Fruit fly (Drosophila melanogaster) whole organism, prepupa: ENCODE data around the gene BthD.

ENCODE experiments used
- CG10631 ChIP-seq: fragments of 200-800 bp; sonication (Bioruptor generic); optimal IDR thresholded peaks from 2 replicates; lab custom pipeline; 2016; ENCODE audit warnings: missing biosample characterization, missing genetic modification characterization
- CG11902 ChIP-seq: fragments of 200-800 bp; sonication (Bioruptor generic); optimal IDR thresholded peaks from 3 replicates; lab custom pipeline; 2016; ENCODE audit warnings: missing biosample characterization, missing genetic modification characterization
- CG15336 ChIP-seq: fragments of 200-800 bp; sonication (Bioruptor generic); IDR thresholded peaks from 2 replicates; pipeline ENCODE4 v1.3.6; 2022; ENCODE audit warnings: missing biosample characterization, missing genetic modification characterization
- CG1621 ChIP-seq: fragments of 200-800 bp; sonication (Bioruptor generic); optimal IDR thresholded peaks from 3 replicates; lab custom pipeline; 2018; ENCODE audit warnings: missing biosample characterization, mild to moderate bottlenecking, missing genetic modification characterization
- CG16779 ChIP-seq: fragments of 200-800 bp; sonication (Bioruptor generic); optimal IDR thresholded peaks from 3 replicates; lab custom pipeline; 2017; ENCODE audit warnings: missing biosample characterization, mild to moderate bottlenecking, missing genetic modification characterization
- CG31627 ChIP-seq: fragments of 200-800 bp; sonication (Bioruptor generic); optimal IDR thresholded peaks from 3 replicates; lab custom pipeline; 2016; ENCODE audit warnings: missing biosample characterization, missing genetic modification characterization
- CG34406 ChIP-seq: fragments of 200-800 bp; sonication (Bioruptor generic); optimal IDR thresholded peaks from 3 replicates; lab custom pipeline; 2016; ENCODE audit warnings: missing biosample characterization, missing genetic modification characterization
- CG3919 ChIP-seq: fragments of 200-800 bp; sonication (Bioruptor generic); optimal IDR thresholded peaks from 3 replicates; lab custom pipeline; 2016; ENCODE audit warnings: missing biosample characterization, missing genetic modification characterization
- CG4318 ChIP-seq: fragments of 200-800 bp; sonication (Bioruptor generic); optimal IDR thresholded peaks from 3 replicates; lab custom pipeline; 2017; ENCODE audit warnings: missing biosample characterization, mild to moderate bottlenecking, missing genetic modification characterization
- CG6163 ChIP-seq: fragments of 200-800 bp; sonication (Bioruptor generic); IDR thresholded peaks from 3 replicates; pipeline ENCODE4 v1.3.6; 2022; ENCODE audit warnings: missing biosample characterization, missing genetic modification characterization
- CG6792 ChIP-seq: fragments of 200-800 bp; sonication (Bioruptor generic); optimal IDR thresholded peaks from 3 replicates; lab custom pipeline; 2016; ENCODE audit warnings: missing biosample characterization, missing genetic modification characterization
- CG6808 ChIP-seq: fragments of 200-800 bp; sonication (Bioruptor generic); optimal IDR thresholded peaks from 3 replicates; lab custom pipeline; 2017; ENCODE audit warnings: missing biosample characterization, missing genetic modification characterization, mild to moderate bottlenecking, moderate library complexity, missing genetic modification reagents
- CG6854 ChIP-seq: fragments of 200-800 bp; sonication (Bioruptor generic); optimal IDR thresholded peaks from 2 replicates; lab custom pipeline; 2017; ENCODE audit warnings: missing biosample characterization, mild to moderate bottlenecking, missing genetic modification characterization
- CG7368 ChIP-seq: fragments of 200-800 bp; sonication (Bioruptor generic); optimal IDR thresholded peaks from 3 replicates; lab custom pipeline; 2016; ENCODE audit warnings: missing biosample characterization, missing genetic modification characterization
- CG8319 ChIP-seq: fragments of 200-800 bp; sonication (Bioruptor generic); optimal IDR thresholded peaks from 3 replicates; lab custom pipeline; 2016; ENCODE audit warnings: missing biosample characterization, missing genetic modification characterization
- Eip75B ChIP-seq: fragments of 200-800 bp; sonication (Bioruptor generic); optimal IDR thresholded peaks from 3 replicates; lab custom pipeline; 2016; ENCODE audit warnings: missing biosample characterization, missing genetic modification characterization
- Eip78C ChIP-seq: fragments of 200-800 bp; sonication (Bioruptor generic); peaks from one replicate; lab custom pipeline; 2016; ENCODE audit warnings: missing biosample characterization, missing genetic modification characterization
- Eip93F ChIP-seq: fragments of 200-800 bp; sonication (Bioruptor generic); optimal IDR thresholded peaks from 2 replicates; lab custom pipeline; 2016; ENCODE audit warnings: missing biosample characterization, mild to moderate bottlenecking, missing genetic modification characterization
- Ets96B ChIP-seq: fragments of 200-800 bp; optimal IDR thresholded peaks from 2 replicates; lab custom pipeline; 2019; ENCODE audit warnings: missing biosample characterization, mild to moderate bottlenecking, missing genetic modification characterization, moderate library complexity
- Gug ChIP-seq: fragments of 200-800 bp; sonication (Bioruptor generic); IDR thresholded peaks from 2 replicates; pipeline ENCODE4 v1.3.6; 2022; ENCODE audit warnings: missing biosample characterization, missing genetic modification characterization
- Hr38 ChIP-seq: sonication (Bioruptor generic); optimal IDR thresholded peaks from 2 replicates; lab custom pipeline; 2016; ENCODE audit warnings: missing biosample characterization, missing genetic modification characterization
- Hr39 ChIP-seq: fragments of 200-800 bp; sonication (Bioruptor generic); optimal IDR thresholded peaks from 2 replicates; lab custom pipeline; 2016; ENCODE audit warnings: missing biosample characterization, missing genetic modification characterization
- Hr4 ChIP-seq: fragments of 200-800 bp; sonication (Bioruptor generic); optimal IDR thresholded peaks from 3 replicates; lab custom pipeline; 2016; ENCODE audit warnings: missing biosample characterization, missing genetic modification characterization
- Lpt ChIP-seq: fragments of 200-800 bp; sonication (Bioruptor generic); optimal IDR thresholded peaks from 3 replicates; lab custom pipeline; 2016; ENCODE audit warnings: missing biosample characterization, missing genetic modification characterization
- Met ChIP-seq: fragments of 200-800 bp; sonication (Bioruptor generic); optimal IDR thresholded peaks from 3 replicates; lab custom pipeline; 2016; ENCODE audit warnings: missing biosample characterization, missing genetic modification characterization
- OdsH ChIP-seq: fragments of 200-800 bp; sonication (Bioruptor generic); optimal IDR thresholded peaks from 3 replicates; lab custom pipeline; 2016; ENCODE audit warnings: missing biosample characterization, missing genetic modification characterization
- Smox ChIP-seq: fragments of 200-800 bp; sonication (Bioruptor generic); optimal IDR thresholded peaks from 3 replicates; lab custom pipeline; 2016; ENCODE audit warnings: missing biosample characterization, missing genetic modification characterization
- Sox102F ChIP-seq: fragments of 200-800 bp; sonication (Bioruptor generic); optimal IDR thresholded peaks from 2 replicates; lab custom pipeline; 2016; ENCODE audit warnings: missing biosample characterization, mild to moderate bottlenecking, missing genetic modification characterization
- Sox14 ChIP-seq: fragments of 200-800 bp; sonication (Bioruptor generic); optimal IDR thresholded peaks from 3 replicates; lab custom pipeline; 2016; ENCODE audit warnings: missing biosample characterization, missing genetic modification characterization
- Sox15 ChIP-seq: fragments of 200-800 bp; sonication (Bioruptor generic); optimal IDR thresholded peaks from 3 replicates; lab custom pipeline; 2016; ENCODE audit warnings: missing biosample characterization, missing genetic modification characterization
- achi ChIP-seq: fragments of 200-800 bp; sonication (Bioruptor generic); optimal IDR thresholded peaks from 3 replicates; lab custom pipeline; 2016; ENCODE audit warnings: missing biosample characterization, missing genetic modification characterization
- cyc ChIP-seq: fragments of 200-800 bp; sonication (Bioruptor generic); optimal IDR thresholded peaks from 3 replicates; lab custom pipeline; 2016; ENCODE audit warnings: missing biosample characterization, missing genetic modification characterization
- dac ChIP-seq: fragments of 200-800 bp; sonication (Bioruptor generic); optimal IDR thresholded peaks from 2 replicates; lab custom pipeline; 2017; ENCODE audit warnings: missing biosample characterization, mild to moderate bottlenecking, missing genetic modification characterization
- dsx ChIP-seq: fragments of 200-800 bp; optimal IDR thresholded peaks from 3 replicates; lab custom pipeline; 2019; ENCODE audit warnings: missing biosample characterization, mild to moderate bottlenecking, missing genetic modification characterization, moderate library complexity; ENCODE audit not compliant: poor library complexity, severe bottlenecking
- eg ChIP-seq: fragments of 200-800 bp; sonication (Bioruptor generic); IDR thresholded peaks from 3 replicates; pipeline ENCODE4 v1.3.6; 2022; ENCODE audit warnings: missing biosample characterization, missing genetic modification characterization
- fd59A ChIP-seq: fragments of 200-800 bp; sonication (Bioruptor generic); optimal IDR thresholded peaks from 2 replicates; lab custom pipeline; 2017; ENCODE audit warnings: missing biosample characterization, mild to moderate bottlenecking, missing genetic modification characterization, missing genetic modification reagents
- fd85E ChIP-seq: fragments of 200-800 bp; sonication (Bioruptor generic); optimal IDR thresholded peaks from 3 replicates; lab custom pipeline; 2016; ENCODE audit warnings: missing biosample characterization, missing genetic modification characterization
- fkh ChIP-seq: fragments of 200-800 bp; sonication (Bioruptor generic); optimal IDR thresholded peaks from 3 replicates; lab custom pipeline; 2017; ENCODE audit warnings: missing biosample characterization, mild to moderate bottlenecking, missing genetic modification characterization, moderate library complexity
- lz ChIP-seq: fragments of 200-800 bp; sonication (Bioruptor generic); optimal IDR thresholded peaks from 3 replicates; lab custom pipeline; 2016; ENCODE audit warnings: missing biosample characterization, missing genetic modification characterization
- net ChIP-seq: fragments of 200-800 bp; sonication (Bioruptor generic); optimal IDR thresholded peaks from 3 replicates; lab custom pipeline; 2016; ENCODE audit warnings: missing biosample characterization, missing genetic modification characterization
- pdm3 ChIP-seq: fragments of 200-800 bp; sonication (Bioruptor generic); optimal IDR thresholded peaks from 3 replicates; lab custom pipeline; 2016; ENCODE audit warnings: missing biosample characterization, missing genetic modification characterization
- spab ChIP-seq: fragments of 200-800 bp; sonication (Bioruptor generic); optimal IDR thresholded peaks from 2 replicates; lab custom pipeline; 2017; ENCODE audit warnings: missing biosample characterization, mild to moderate bottlenecking, missing genetic modification characterization, missing genetic modification reagents
- svp ChIP-seq: fragments of 200-800 bp; sonication (Bioruptor generic); peaks from one replicate; lab custom pipeline; 2016; ENCODE audit warnings: missing biosample characterization, missing genetic modification characterization
- vri ChIP-seq: fragments of 200-800 bp; sonication (Bioruptor generic); optimal IDR thresholded peaks from 3 replicates; lab custom pipeline; 2016; ENCODE audit warnings: missing biosample characterization, mild to moderate bottlenecking, missing genetic modification characterization

The BthD gene

DNA sequence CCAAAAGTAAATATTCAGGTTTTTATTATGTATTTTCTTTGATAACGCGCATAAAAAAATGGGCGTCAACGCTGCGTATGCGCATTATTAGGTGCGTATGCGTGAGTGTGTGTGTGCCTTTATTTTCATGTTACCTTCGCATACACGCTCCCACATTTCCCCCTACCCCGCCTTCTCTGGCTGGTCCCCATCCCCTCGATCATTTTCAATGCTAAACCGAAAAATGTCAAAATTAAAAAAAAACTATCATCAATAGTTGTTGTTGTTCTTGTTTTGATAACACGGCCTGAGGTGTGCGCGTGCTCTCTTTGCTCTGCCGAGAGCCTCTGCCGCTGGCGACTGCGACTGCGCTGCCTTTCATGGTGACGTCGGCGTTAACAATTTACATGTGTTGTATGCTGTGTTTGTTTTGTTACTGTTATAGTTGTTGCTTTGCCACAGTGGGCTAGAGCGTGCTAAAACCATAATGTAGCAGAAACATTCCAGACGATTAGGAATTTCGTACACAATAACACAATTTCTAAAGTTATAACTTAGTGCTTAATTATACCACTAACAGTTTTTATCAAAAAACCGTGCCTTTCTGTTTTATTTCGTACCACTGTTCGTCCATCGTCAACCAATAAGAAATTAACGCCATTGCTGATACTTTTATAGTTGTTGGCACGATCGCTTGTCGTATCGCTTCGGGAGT lies 28.2 kb downstream of the BthD start (continued):
- TF ChIP-seq CG6854 (GFP tag; lab: Kevin White, UChicago) (peak; percentile 86), CG8319 (peak; percentile 97), dac (peak; percentile 98), dsx (GFP tag; lab: Kevin White, UChicago) (peak; percentile 96), OdsH (GFP tag; lab: Kevin White, UChicago) (peak; percentile 98), CG11902 (GFP tag; lab: Kevin White, UChicago) (peak; percentile 96), CG15336 (GFP tag; lab: Robert Waterston, UW) (peak; percentile 99), fkh (GFP tag; lab: Kevin White, UChicago) (peak; percentile 98), Hr38 (peak; percentile 92), Sox102F (GFP tag; lab: Kevin White, UChicago) (peak; percentile 96), Hr39 (GFP tag; lab: Kevin White, UChicago) (peak; percentile 95), CG6808 (GFP tag; lab: Kevin White, UChicago) (peak; percentile 94), svp (GFP tag; lab: Kevin White, UChicago) (peak; percentile 98), eg (GFP tag; lab: Robert Waterston, UW) (peak; percentile 99)

DNA sequence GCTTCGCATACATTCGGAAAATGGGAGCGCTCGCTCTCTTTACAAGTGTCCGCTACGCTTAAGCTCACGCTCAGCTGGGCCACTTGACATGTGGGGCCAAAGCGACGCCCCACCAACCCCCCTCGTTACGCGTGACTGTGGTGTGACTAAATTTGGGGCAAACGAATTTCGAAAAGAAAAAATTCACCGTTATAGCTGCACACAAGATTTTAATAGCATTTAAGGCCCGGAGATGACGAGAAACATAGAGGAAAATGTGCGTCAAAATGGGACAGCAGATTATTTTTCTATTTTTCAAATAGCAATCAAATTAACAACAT lies 28.7 kb downstream of the BthD start:
- peak; percentile 95 for TF ChIP-seq svp (GFP tag; lab: Kevin White, UChicago)
- no peak for TF ChIP-seq Smox (GFP tag; lab: Kevin White, UChicago)

DNA sequence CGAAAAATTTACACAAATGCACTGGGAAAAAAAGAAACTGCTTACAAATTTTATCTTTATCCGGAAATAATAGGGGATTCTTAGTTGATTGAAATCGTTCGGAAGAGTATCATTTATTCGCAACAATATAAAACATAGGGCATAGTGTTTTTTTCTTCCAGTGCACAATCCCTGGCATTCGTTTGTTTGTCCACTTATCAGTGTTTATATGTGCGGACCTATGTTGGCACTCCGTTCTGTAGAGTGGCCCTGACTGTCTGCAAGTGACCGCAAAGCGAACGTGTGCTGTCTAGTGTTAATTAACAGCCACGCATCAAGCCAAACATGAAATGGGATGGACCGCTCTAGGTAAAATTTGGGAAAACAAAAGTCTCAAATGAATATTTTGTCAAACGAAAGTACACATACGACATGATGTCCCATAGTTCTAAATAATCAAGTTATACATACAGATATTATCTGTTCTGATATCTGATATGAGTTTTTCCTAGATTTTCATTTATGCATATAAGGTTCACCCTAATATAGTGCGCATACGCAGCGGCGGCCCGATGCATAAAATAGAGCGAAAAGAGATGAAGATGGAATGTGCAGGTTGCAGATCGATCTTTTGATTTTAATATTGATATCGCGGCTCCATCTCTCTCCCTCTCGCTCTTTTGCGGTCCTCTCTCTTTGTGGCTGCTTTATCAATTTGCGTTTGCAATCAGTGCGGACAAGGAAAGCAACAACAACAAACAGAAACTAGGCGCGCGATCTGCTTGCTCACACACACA lies 29.4 kb downstream of the BthD start:
- TF ChIP-seq Ets96B (peak; percentile 85), CG11902 (GFP tag; lab: Kevin White, UChicago) (peak; percentile 74), Lpt (GFP tag; lab: Kevin White, UChicago) (peak; percentile 75), CG8319 (peak; percentile 68), Sox14 (peak; percentile 76), CG31627 (GFP tag; lab: Kevin White, UChicago) (peak; percentile 81), CG15336 (GFP tag; lab: Robert Waterston, UW) (peak; percentile 91), dsx (GFP tag; lab: Kevin White, UChicago) (peak; percentile 74), CG16779 (tag; lab: Kevin White, UChicago) (peak; percentile 64), dac (peak; percentile 82), CG6792 (peak; percentile 77), Hr39 (GFP tag; lab: Kevin White, UChicago) (peak; percentile 81), Eip78C (GFP tag; lab: Kevin White, UChicago) (peak; percentile 93), CG3919 (GFP tag; lab: Kevin White, UChicago) (peak; percentile 87), CG1621 (peak; percentile 19), cyc (GFP tag; lab: Kevin White, UChicago) (peak; percentile 74), Eip75B (GFP tag; lab: Kevin White, UChicago) (peak; percentile 84), CG10631 (peak; percentile 86), CG7368 (GFP tag; lab: Kevin White, UChicago) (peak; percentile 75), CG34406 (peak; percentile 75), Met (GFP tag; lab: Kevin White, UChicago) (peak; percentile 72), fd59A (GFP tag; lab: Kevin White, UChicago) (peak; percentile 81), CG6163 (GFP tag; lab: Robert Waterston, UW) (peak; percentile 87), pdm3 (peak; percentile 90), vri (GFP tag; lab: Kevin White, UChicago) (peak; percentile 75), spab (peak; percentile 84), achi (GFP tag; lab: Kevin White, UChicago) (peak; percentile 85), Eip93F (GFP tag; lab: Kevin White, UChicago) (no peak), net (GFP tag; lab: Kevin White, UChicago) (peak; percentile 86), CG4318 (GFP tag; lab: Kevin White, UChicago) (peak; percentile 82), Sox102F (GFP tag; lab: Kevin White, UChicago) (peak; percentile 74), Gug (peak; percentile 64), fd85E (peak; percentile 32), CG6854 (GFP tag; lab: Kevin White, UChicago) (no peak), lz (peak; percentile 78), Hr4 (GFP tag; lab: Kevin White, UChicago) (peak; percentile 91), Sox15 (GFP tag; lab: Kevin White, UChicago) (peak; percentile 75), CG6808 (GFP tag; lab: Kevin White, UChicago) (peak; percentile 85)
